Worm (Caenorhabditis elegans) whole organism, L4 larva: ENCODE results near the gene F10E7.11.
A peak's percentile ranks its signal among the peaks of the same experiment; 100 is the strongest.

ENCODE experiments used
- F26F4.8 ChIP-seq: fragments of 200-800 bp; sonication (Bioruptor generic); conservative IDR thresholded peaks from 2 replicates; pipeline ENCODE4 v1.3.6; 2022; ENCODE audit warnings: missing genetic modification characterization, missing compliant biosample characterization
- F44E2.7 ChIP-seq: fragments of 200-800 bp; sonication (Bioruptor generic); IDR thresholded peaks from 2 replicates; pipeline ENCODE4 v2.1.2; 2022; ENCODE audit warnings: missing genetic modification characterization, missing compliant biosample characterization
- T26A8.4 ChIP-seq: fragments of 200-800 bp; sonication (Bioruptor generic); IDR thresholded peaks from 2 replicates; pipeline ENCODE4 v1.3.6; 2022; ENCODE audit warnings: missing genetic modification characterization, missing compliant biosample characterization
- Y105C5A.15 ChIP-seq: fragments of 200-800 bp; sonication (Bioruptor generic); IDR thresholded peaks from 2 replicates; pipeline ENCODE4 v1.3.6; 2022; ENCODE audit warnings: missing genetic modification characterization, missing compliant biosample characterization
- Y5F2A.4 ChIP-seq: fragments of 200-800 bp; sonication (Bioruptor generic); optimal IDR thresholded peaks from 2 replicates; lab custom pipeline; 2018; ENCODE audit warnings: mild to moderate bottlenecking, missing genetic modification characterization, missing compliant biosample characterization
- Y75B8A.6 ChIP-seq: fragments of 200-800 bp; sonication (Bioruptor generic); IDR thresholded peaks from 2 replicates; pipeline ENCODE4 v1.3.6; 2022; ENCODE audit warnings: missing genetic modification reagents, missing genetic modification characterization, missing compliant biosample characterization
- aly-2 ChIP-seq: sonication (generic microtip); optimal IDR thresholded peaks from 2 replicates; lab custom pipeline; 2018; ENCODE audit warnings: missing biosample characterization, missing genetic modification characterization
- ama-1 ChIP-seq: fragments of 150-350 bp; optimal IDR thresholded peaks from 2 replicates; lab custom pipeline; 2014; ENCODE audit warnings: inconsistent platforms, mixed read lengths
- attf-4 ChIP-seq: sonication (generic microtip); optimal IDR thresholded peaks from 3 replicates; lab custom pipeline; 2017; ENCODE audit warnings: missing biosample characterization, missing genetic modification characterization
- ceh-28 ChIP-seq: fragments of 150-350 bp; optimal IDR thresholded peaks from 2 replicates; lab custom pipeline; 2014; ENCODE audit warnings: missing biosample characterization, missing genetic modification reagents, missing genetic modification characterization
- ceh-44 ChIP-seq: fragments of 200-800 bp; sonication (Bioruptor generic); IDR thresholded peaks from 2 replicates; pipeline ENCODE4 v1.3.6; 2022; ENCODE audit warnings: missing genetic modification reagents, missing genetic modification characterization, missing compliant biosample characterization
- ceh-62 ChIP-seq: sonication (generic microtip); optimal IDR thresholded peaks from 2 replicates; lab custom pipeline; 2017; ENCODE audit warnings: missing biosample characterization, missing genetic modification characterization
- ces-1 ChIP-seq: fragments of 150-350 bp; sonication (generic microtip); optimal IDR thresholded peaks from 4 replicates; lab custom pipeline; 2014; ENCODE audit warnings: missing biosample characterization, missing genetic modification reagents, missing genetic modification characterization
- cey-2 ChIP-seq: sonication (generic microtip); optimal IDR thresholded peaks from 3 replicates; lab custom pipeline; 2017; ENCODE audit warnings: missing genetic modification characterization, mild to moderate bottlenecking, missing compliant biosample characterization, antibody characterized with exemption, borderline replicate concordance; ENCODE audit not compliant: insufficient read depth
- daf-8 ChIP-seq: fragments of 200-800 bp; sonication (Bioruptor generic); IDR thresholded peaks from 2 replicates; pipeline ENCODE4 v1.3.6; 2022; ENCODE audit warnings: missing genetic modification characterization, missing compliant biosample characterization
- dmd-6 ChIP-seq: fragments of 200-800 bp; sonication (Bioruptor generic); IDR thresholded peaks from 2 replicates; pipeline ENCODE4 v1.3.6; 2022; ENCODE audit warnings: missing genetic modification reagents, missing genetic modification characterization, missing compliant biosample characterization
- dmd-8 ChIP-seq: fragments of 200-800 bp; sonication (Bioruptor generic); IDR thresholded peaks from 2 replicates; pipeline ENCODE4 v1.3.6; 2022; ENCODE audit warnings: missing genetic modification characterization, missing compliant biosample characterization
- dve-1 ChIP-seq: sonication (generic microtip); optimal IDR thresholded peaks from 2 replicates; lab custom pipeline; 2017; ENCODE audit warnings: antibody characterized with exemption, mild to moderate bottlenecking, missing genetic modification characterization, missing compliant biosample characterization; ENCODE audit not compliant: insufficient read depth
- egl-43 ChIP-seq: fragments of 200-800 bp; sonication (Bioruptor generic); IDR thresholded peaks from 2 replicates; pipeline ENCODE4 v1.3.6; 2022; ENCODE audit warnings: missing genetic modification reagents, missing genetic modification characterization, missing compliant biosample characterization
- fos-1 ChIP-seq: fragments of 150-350 bp; optimal IDR thresholded peaks from 2 replicates; lab custom pipeline; 2014; ENCODE audit warnings: missing biosample characterization, missing genetic modification characterization
- gei-8 ChIP-seq: fragments of 200-800 bp; sonication (Bioruptor generic); optimal IDR thresholded peaks from 2 replicates; lab custom pipeline; 2018; ENCODE audit warnings: mild to moderate bottlenecking, missing genetic modification characterization, missing compliant biosample characterization
- lim-7 ChIP-seq: fragments of 200-800 bp; sonication (Bioruptor generic); IDR thresholded peaks from 2 replicates; pipeline ENCODE4 v1.3.6; 2022; ENCODE audit warnings: missing genetic modification characterization, missing compliant biosample characterization
- lin-13 ChIP-seq: fragments of 150-350 bp; optimal IDR thresholded peaks from 2 replicates; lab custom pipeline; 2014; ENCODE audit warnings: missing biosample characterization, missing genetic modification reagents, missing genetic modification characterization
- lin-39 ChIP-seq: fragments of 150-350 bp; optimal IDR thresholded peaks from 2 replicates; lab custom pipeline; 2014; ENCODE audit warnings: missing biosample characterization, missing genetic modification reagents, missing genetic modification characterization
- mes-2 ChIP-seq: sonication (generic microtip); optimal IDR thresholded peaks from 2 replicates; lab custom pipeline; 2016; ENCODE audit warnings: missing genotype, mild to moderate bottlenecking, missing genetic modification characterization, missing compliant biosample characterization; ENCODE audit not compliant: poor library complexity, severe bottlenecking
- nhr-10 ChIP-seq: fragments of 150-350 bp; optimal IDR thresholded peaks from 2 replicates; lab custom pipeline; 2014; ENCODE audit warnings: missing biosample characterization, missing genetic modification characterization
- nhr-41 ChIP-seq: fragments of 200-800 bp; sonication (Bioruptor generic); IDR thresholded peaks from 2 replicates; pipeline ENCODE4 v1.3.6; 2022; ENCODE audit warnings: missing genetic modification reagents, missing genetic modification characterization, missing compliant biosample characterization
- nhr-48 ChIP-seq: sonication (generic microtip); optimal IDR thresholded peaks from 2 replicates; lab custom pipeline; 2016; ENCODE audit warnings: mild to moderate bottlenecking, missing genetic modification characterization, missing compliant biosample characterization
- nhr-6 ChIP-seq: fragments of 150-350 bp; optimal IDR thresholded peaks from 2 replicates; lab custom pipeline; 2014; ENCODE audit warnings: missing biosample characterization, missing genetic modification characterization
- nhr-76 ChIP-seq: fragments of 150-350 bp; optimal IDR thresholded peaks from 2 replicates; lab custom pipeline; 2014; ENCODE audit warnings: missing biosample characterization, missing genetic modification characterization
- snpc-4 ChIP-seq: fragments of 150-350 bp; optimal IDR thresholded peaks from 2 replicates; lab custom pipeline; 2014; ENCODE audit warnings: missing biosample characterization, missing genetic modification characterization
- unc-62 ChIP-seq, 3 experiments: fragments of 150-350 bp in 1 of 3; sonication (generic microtip); optimal IDR thresholded peaks in 2 of 3; peaks in 1 of 3; 1 replicate in 1 of 3; 2 replicates in 2 of 3; lab custom pipeline; 2014 to 2017; ENCODE audit warnings: missing biosample characterization in 3 of 3, missing genetic modification characterization in 3 of 3, missing genetic modification reagents in 3 of 3, missing genotype in 1 of 3
- zip-11 ChIP-seq: fragments of 200-800 bp; sonication (Bioruptor generic); IDR thresholded peaks from 2 replicates; pipeline ENCODE4 v1.3.6; 2022; ENCODE audit warnings: missing genetic modification characterization, missing compliant biosample characterization
- ztf-7 ChIP-seq: fragments of 150-350 bp; optimal IDR thresholded peaks from 2 replicates; lab custom pipeline; 2014; ENCODE audit warnings: missing biosample characterization, missing genetic modification characterization

Gene F10E7.11

DNA sequence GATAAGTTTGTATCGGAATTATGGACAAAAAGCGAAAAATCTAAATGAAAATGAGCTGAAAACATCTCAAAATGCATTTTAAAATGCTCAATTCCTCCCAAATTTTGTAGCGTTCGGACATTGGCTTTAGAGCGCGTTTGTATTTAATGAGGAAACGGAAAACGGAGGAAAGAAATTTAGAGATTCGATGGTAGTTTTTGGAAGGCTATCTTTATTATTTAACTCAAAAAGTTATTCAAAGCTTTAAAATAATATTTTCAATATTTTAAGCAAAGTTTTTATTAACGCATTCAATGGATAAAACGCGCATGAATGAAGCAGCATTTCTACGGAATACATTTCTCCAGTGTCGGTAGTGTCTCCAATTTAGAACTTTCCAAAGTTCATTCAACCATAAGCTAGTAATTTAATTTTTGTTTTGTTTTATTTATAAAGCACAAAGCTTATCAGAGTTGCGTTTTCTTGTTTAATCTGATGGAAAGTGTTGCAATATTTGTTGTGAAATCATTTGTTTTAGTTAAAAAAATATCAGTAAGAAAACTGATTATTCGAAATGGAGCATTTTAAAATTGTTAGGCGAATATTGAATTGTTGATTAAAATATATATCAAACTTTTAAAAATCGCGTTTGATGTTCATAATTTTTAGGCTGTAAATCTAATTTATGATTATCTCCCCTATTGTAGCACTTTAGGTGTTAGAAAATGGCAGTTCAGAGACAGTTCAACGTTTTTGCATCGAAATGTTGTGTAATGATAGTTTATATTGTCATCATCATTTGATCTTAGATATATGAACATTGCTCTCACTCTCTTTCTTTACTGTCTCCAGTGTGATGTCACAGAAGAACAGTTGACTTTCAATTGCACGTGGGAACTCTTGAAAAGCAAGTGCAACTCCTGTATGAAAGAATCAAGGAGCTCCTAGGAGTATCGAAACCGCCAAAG is 49.8 kb downstream of the F10E7.11 start (continued):
- TF ChIP-seq dve-1 (tag; lab: Kevin White, UChicago) = peak; percentile 80
- no peak for TF ChIP-seq Y5F2A.4 (GFP tag; lab: Kevin White, UChicago)
- TF ChIP-seq nhr-76 (tag; lab: Kevin White, UChicago) = no peak
- no peak for TF ChIP-seq attf-4 (tag; lab: Kevin White, UChicago)
- no peak for TF ChIP-seq ztf-7 (tag; lab: Kevin White, UChicago)
- no peak for TF ChIP-seq lin-39 (tag; lab: Kevin White, UChicago)
- TF ChIP-seq dmd-8 (GFP tag; lab: Robert Waterston, UW) = no peak
- no peak for TF ChIP-seq egl-43 (GFP tag; lab: Robert Waterston, UW)
- TF ChIP-seq aly-2 (tag; lab: Kevin White, UChicago) = no peak
- no peak for TF ChIP-seq ceh-62 (tag; lab: Kevin White, UChicago)
- no peak for TF ChIP-seq Y75B8A.6 (GFP tag; lab: Robert Waterston, UW)
- peak; percentile 32 for TF ChIP-seq nhr-48 (tag; lab: Kevin White, UChicago)
- TF ChIP-seq unc-62 (GFP tag; optimal IDR thresholded peaks at IDR 0.05 in 1 of 2; lab: Kevin White, UChicago) = no peak
- no peak for TF ChIP-seq unc-62 (tag; optimal IDR thresholded peaks at IDR 0.05; lab: Kevin White, UChicago)
- TF ChIP-seq F26F4.8 (GFP tag; lab: Robert Waterston, UW) = no peak
- TF ChIP-seq fos-1 = no peak
- no peak for TF ChIP-seq F44E2.7
- TF ChIP-seq zip-11 (GFP tag; lab: Robert Waterston, UW) = no peak
- TF ChIP-seq dmd-6 (GFP tag; lab: Robert Waterston, UW) = peak; percentile 91
- no peak for TF ChIP-seq ceh-44 (GFP tag; lab: Robert Waterston, UW)
- peak; percentile 75 for TF ChIP-seq nhr-10 (tag; lab: Kevin White, UChicago)
- TF ChIP-seq T26A8.4 (GFP tag; lab: Robert Waterston, UW) = no peak
- peak; percentile 77 for TF ChIP-seq mes-2 (tag; lab: Kevin White, UChicago)
- TF ChIP-seq cey-2 (tag; lab: Kevin White, UChicago) = no peak
- TF ChIP-seq Y105C5A.15 = no peak
- no peak for TF ChIP-seq ces-1 (GFP tag; lab: Kevin White, UChicago)
- TF ChIP-seq ceh-28 (tag; lab: Kevin White, UChicago) = no peak

DNA sequence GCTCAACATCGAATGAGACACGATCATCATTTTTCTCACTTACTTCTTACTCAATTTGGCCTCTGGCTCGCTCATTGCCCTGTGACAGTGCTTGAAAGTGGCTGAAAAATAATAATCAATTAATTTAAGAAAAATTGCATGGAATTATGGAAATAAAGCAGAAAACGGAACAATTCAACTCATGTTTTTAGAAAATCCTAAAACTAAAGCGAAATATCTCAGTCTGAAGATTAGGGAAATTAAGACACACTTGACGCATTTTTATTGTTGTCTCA is 50.4 kb downstream of the F10E7.11 start, which contains the start of gene kars-1:
Gene kars-1, minus strand, starts transcription at position 101 of the 275 bp plus-strand sequence.
- TF ChIP-seq lim-7 (no peak), aly-2 (tag; lab: Kevin White, UChicago) (no peak), lin-13 (GFP tag; lab: Kevin White, UChicago) (no peak), nhr-6 (tag; lab: Kevin White, UChicago) (no peak), nhr-41 (GFP tag; lab: Robert Waterston, UW) (no peak), gei-8 (GFP tag; lab: Kevin White, UChicago) (no peak), daf-8 (GFP tag; lab: Robert Waterston, UW) (no peak), egl-43 (GFP tag; lab: Robert Waterston, UW) (no peak), snpc-4 (tag; lab: Kevin White, UChicago) (no peak), ama-1 (lab: Kevin White, UChicago) (no peak)
